Worm (Caenorhabditis elegans): ENCODE data around the gene T06E4.5.

T06E4.5 gene

DNA sequence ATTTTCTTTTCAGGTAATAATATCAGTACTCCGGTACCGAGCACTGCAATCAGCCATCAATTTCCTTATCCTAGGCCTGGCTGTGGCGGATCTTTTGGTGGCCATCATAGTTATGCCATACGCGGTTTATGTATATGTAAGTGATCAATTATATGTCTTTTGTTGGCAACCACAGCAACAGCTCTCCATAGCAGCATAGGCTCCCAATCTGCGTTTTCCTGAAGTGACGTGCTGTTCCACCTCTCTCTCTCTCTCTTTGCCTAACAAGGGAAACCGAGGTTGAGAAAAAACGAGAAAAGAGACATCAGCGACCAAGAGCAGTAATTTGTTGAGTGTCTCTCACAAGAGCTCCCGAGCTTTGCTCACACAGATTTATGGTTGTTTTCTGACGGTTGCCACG is 21.8 kb upstream of the T06E4.5 start:
- TF ChIP-seq odd-2 (tag; optimal IDR thresholded peaks at IDR 0.05): no peak

DNA sequence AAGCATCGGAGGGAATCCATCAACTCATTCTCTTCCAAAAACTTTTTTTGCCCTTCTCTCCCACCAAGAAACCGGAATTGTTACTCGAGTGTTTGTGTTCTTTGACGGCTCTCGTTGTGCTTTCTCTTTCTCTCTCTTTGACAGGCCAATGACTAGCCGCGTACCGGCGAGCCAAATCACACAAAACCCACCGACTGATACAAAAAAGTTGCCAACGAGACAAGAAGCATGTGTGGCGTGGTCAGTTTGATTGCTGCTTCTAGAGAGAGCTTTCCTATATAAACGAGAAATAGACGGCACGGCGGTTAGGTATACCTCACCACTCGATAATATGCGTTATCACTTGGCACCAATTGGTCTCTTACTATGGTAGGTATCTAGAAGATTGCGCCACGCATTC is 15.3 kb upstream of the T06E4.5 start, which contains the start of gene pqn-63:
TSS of gene pqn-63 (plus strand) at position 307 of the 400 bp plus-strand sequence.
- TF ChIP-seq mec-3 (tag; optimal IDR thresholded peaks at IDR 0.05; ENCODE audit: borderline replicate concordance) (no peak), nhr-232 (tag; optimal IDR thresholded peaks at IDR 0.05) (no peak), rnt-1 (tag; optimal IDR thresholded peaks at IDR 0.05) (no peak), ceh-6 (GFP tag; optimal IDR thresholded peaks at IDR 0.05) (no peak), ceh-19 (GFP tag; optimal IDR thresholded peaks at IDR 0.05) (no peak), ets-4 (tag; optimal IDR thresholded peaks at IDR 0.05) (peak; percentile 8), unc-42 (tag; optimal IDR thresholded peaks at IDR 0.05) (no peak), syd-9 (tag; optimal IDR thresholded peaks at IDR 0.05) (no peak)

DNA sequence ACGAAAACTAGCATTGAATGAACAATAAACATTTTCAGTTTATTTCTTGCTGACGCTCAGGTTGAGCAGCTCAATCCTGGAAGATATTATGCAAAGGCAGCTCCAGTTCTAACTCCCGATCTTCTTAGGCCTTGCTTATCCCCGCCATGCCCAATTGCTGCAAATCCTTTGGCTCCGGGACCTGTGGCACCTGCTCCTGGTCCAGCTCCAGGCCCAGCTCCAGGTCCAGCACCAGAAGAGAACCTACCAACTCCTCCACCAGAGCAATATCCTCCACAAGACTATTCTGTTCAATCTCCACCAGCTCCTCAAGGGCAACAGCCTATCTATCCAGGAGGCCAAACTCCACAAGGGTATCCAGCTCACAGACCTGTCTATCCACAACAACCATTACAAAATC is 14.9 kb upstream of the T06E4.5 start:
- TF ChIP-seq odd-2 (tag; optimal IDR thresholded peaks at IDR 0.05) (no peak), fkh-10 (GFP tag; optimal IDR thresholded peaks at IDR 0.05) (no peak), elt-4 (tag; optimal IDR thresholded peaks at IDR 0.05) (no peak), C08G9.2 (tag; optimal IDR thresholded peaks at IDR 0.05) (no peak), fkh-6 (tag; optimal IDR thresholded peaks at IDR 0.05) (no peak), nhr-11 (tag; optimal IDR thresholded peaks at IDR 0.05) (no peak), unc-3 (GFP tag; conservative IDR thresholded peaks at IDR 0.05) (no peak), unc-3 (tag; optimal IDR thresholded peaks at IDR 0.05) (no peak), K09A11.1 (tag; optimal IDR thresholded peaks at IDR 0.05; ENCODE audit: insufficient read depth) (no peak), sox-4 (tag; optimal IDR thresholded peaks at IDR 0.05) (no peak)

DNA sequence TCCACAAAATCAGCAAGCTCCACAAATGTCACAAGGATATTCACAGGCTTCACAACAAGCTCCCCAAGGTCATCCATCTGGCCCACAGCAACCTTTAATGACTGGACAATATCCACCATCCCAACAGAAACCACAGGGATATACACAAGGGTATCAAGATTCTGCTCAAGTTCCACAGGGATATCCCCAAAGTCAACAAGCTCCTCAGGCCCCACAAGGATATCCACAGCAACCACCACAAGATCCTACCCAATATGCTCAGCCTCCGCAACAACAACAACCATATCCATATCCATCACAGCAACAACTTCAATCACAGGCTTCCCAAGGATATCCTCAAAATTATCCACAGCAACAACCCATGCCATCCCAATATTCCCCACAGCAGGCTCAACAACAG is 14.4 kb upstream of the T06E4.5 start:
- no peak for TF ChIP-seq ceh-9 (tag; optimal IDR thresholded peaks at IDR 0.05)
- TF ChIP-seq hlh-13 (GFP tag; optimal IDR thresholded peaks at IDR 0.05): no peak
- TF ChIP-seq C38D4.7 (GFP tag; optimal IDR thresholded peaks at IDR 0.05): no peak
- TF ChIP-seq ceh-30 (tag; optimal IDR thresholded peaks at IDR 0.05): no peak
- no peak for TF ChIP-seq lim-6 (tag; optimal IDR thresholded peaks at IDR 0.05)
- peak; percentile 93 for TF ChIP-seq dve-1 (tag; optimal IDR thresholded peaks at IDR 0.05)

DNA sequence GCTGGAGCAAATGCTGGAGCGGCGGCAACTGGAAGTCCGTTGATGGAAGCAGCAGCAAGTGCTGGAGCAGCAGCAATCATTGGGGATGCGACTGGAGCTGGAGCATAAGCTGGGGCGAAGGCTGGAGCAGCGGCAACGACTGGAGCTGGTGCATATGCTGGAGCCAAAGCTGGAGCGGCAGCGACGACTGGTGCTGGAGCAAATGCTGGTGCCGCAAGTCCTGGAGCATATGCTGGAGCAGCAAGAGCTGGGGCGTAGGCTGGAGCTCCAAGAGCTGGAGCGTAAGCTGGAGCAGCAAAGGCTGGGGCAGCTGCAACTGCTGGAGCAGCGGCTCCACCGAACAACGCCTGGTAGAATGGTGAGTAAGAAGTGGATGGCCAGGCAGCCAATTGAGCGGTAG is 12.6 kb upstream of the T06E4.5 start:
- TF ChIP-seq dve-1 (tag; optimal IDR thresholded peaks at IDR 0.05) (no peak), mec-3 (tag; optimal IDR thresholded peaks at IDR 0.05; ENCODE audit: borderline replicate concordance) (peak; percentile 31), rnt-1 (tag; optimal IDR thresholded peaks at IDR 0.05) (no peak), F13H6.1 (tag; optimal IDR thresholded peaks at IDR 0.05) (no peak), dmd-4 (tag; optimal IDR thresholded peaks at IDR 0.05; ENCODE audit: borderline replicate concordance) (no peak), ttx-3 (tag; optimal IDR thresholded peaks at IDR 0.05) (no peak), ceh-6 (GFP tag; optimal IDR thresholded peaks at IDR 0.05) (no peak), zip-5 (tag; optimal IDR thresholded peaks at IDR 0.05) (no peak)

DNA sequence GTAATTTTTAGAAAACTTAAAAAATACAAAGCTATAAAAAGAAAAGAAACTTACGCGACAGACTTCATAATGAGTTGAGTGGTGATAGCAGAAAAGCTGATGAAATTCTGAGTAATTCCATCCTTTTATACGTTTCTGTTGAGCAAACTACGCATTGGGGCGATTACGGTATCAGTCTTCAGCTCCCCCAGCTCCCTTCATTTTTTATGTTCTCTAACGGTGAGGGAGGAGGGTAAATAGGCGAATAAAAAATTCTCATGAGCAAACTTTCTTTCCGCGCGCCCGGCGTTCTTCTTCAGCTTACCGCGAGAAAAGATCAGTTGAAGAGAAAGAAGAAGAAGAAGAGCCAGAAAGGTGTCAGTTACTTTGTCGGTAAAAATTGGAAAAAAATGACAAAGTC is 12.1 kb upstream of the T06E4.5 start, which contains the start of gene idpc-7:
TSS of gene idpc-7 (minus strand) at position 101 of the 400 bp plus-strand sequence.
- TF ChIP-seq K02D7.2 (tag; optimal IDR thresholded peaks at IDR 0.05) (no peak), pag-3 (tag; optimal IDR thresholded peaks at IDR 0.05; ENCODE audit: borderline replicate concordance) (no peak), sox-2 (GFP tag; IDR thresholded peaks at IDR 0.05) (no peak), ceh-48 (tag; optimal IDR thresholded peaks at IDR 0.05) (no peak), fax-1 (tag; optimal IDR thresholded peaks at IDR 0.05) (no peak), fkh-10 (GFP tag; optimal IDR thresholded peaks at IDR 0.05) (no peak), ceh-18 (tag; optimal IDR thresholded peaks at IDR 0.05) (no peak), sdc-2 (tag; optimal IDR thresholded peaks at IDR 0.05) (no peak)

Measured in whole organism, late embryonic.